Worm (Caenorhabditis elegans) whole organism, young adult: ENCODE data around the gene srlf-11.

ENCODE experiments used
- B0261.1 ChIP-seq: sonication (generic microtip); optimal IDR thresholded peaks from 2 replicates; lab custom pipeline; 2016; ENCODE audit warnings: mild to moderate bottlenecking, missing genetic modification characterization, moderate library complexity, missing compliant biosample characterization
- F23B12.7 ChIP-seq: sonication (generic microtip); optimal IDR thresholded peaks from 2 replicates; lab custom pipeline; 2017; ENCODE audit warnings: missing genetic modification characterization, mild to moderate bottlenecking, missing compliant biosample characterization, antibody characterized with exemption, moderate library complexity; ENCODE audit not compliant: insufficient read depth
- F37B4.10 ChIP-seq: fragments of 200-800 bp; sonication (Bioruptor generic); IDR thresholded peaks from 2 replicates; pipeline ENCODE4 v1.3.6; 2022; ENCODE audit warnings: missing genetic modification characterization, missing compliant biosample characterization
- F39B2.1 ChIP-seq: fragments of 200-800 bp; sonication (Bioruptor generic); IDR thresholded peaks from 2 replicates; pipeline ENCODE4 v1.3.6; 2022; ENCODE audit warnings: missing genetic modification reagents, missing genetic modification characterization, missing compliant biosample characterization
- F49E8.2 ChIP-seq: sonication (generic microtip); optimal IDR thresholded peaks from 3 replicates; lab custom pipeline; 2017; ENCODE audit warnings: missing genetic modification characterization, mild to moderate bottlenecking, missing compliant biosample characterization, antibody characterized with exemption, moderate library complexity; ENCODE audit not compliant: insufficient read depth
- F57A8.1 ChIP-seq: fragments of 200-800 bp; sonication (Bioruptor generic); optimal IDR thresholded peaks from 2 replicates; lab custom pipeline; 2018; ENCODE audit warnings: mild to moderate bottlenecking, missing genetic modification characterization, moderate library complexity, missing compliant biosample characterization
- ZK185.1 ChIP-seq: sonication (generic microtip); optimal IDR thresholded peaks from 2 replicates; lab custom pipeline; 2016; ENCODE audit warnings: mild to moderate bottlenecking, missing genetic modification characterization, missing compliant biosample characterization; ENCODE audit not compliant: poor library complexity, severe bottlenecking
- akir-1 ChIP-seq: fragments of 200-800 bp; sonication (Bioruptor generic); optimal IDR thresholded peaks from 2 replicates; lab custom pipeline; 2018; ENCODE audit warnings: mild to moderate bottlenecking, missing genetic modification characterization, moderate library complexity, missing compliant biosample characterization
- athp-1 ChIP-seq: sonication (generic microtip); optimal IDR thresholded peaks from 2 replicates; lab custom pipeline; 2017; ENCODE audit warnings: mild to moderate bottlenecking, missing genetic modification characterization, missing compliant biosample characterization
- attf-6 ChIP-seq: fragments of 200-800 bp; sonication (Bioruptor generic); IDR thresholded peaks from 2 replicates; pipeline ENCODE4 v1.3.6; 2022; ENCODE audit warnings: missing genetic modification reagents, missing genetic modification characterization, missing compliant biosample characterization
- bed-1 ChIP-seq: fragments of 200-800 bp; sonication (Bioruptor generic); IDR thresholded peaks from 2 replicates; pipeline ENCODE4 v1.3.6; 2022; ENCODE audit warnings: missing genetic modification reagents, missing genetic modification characterization, missing compliant biosample characterization
- ceh-79 ChIP-seq: sonication (generic microtip); optimal IDR thresholded peaks from 2 replicates; lab custom pipeline; 2017; ENCODE audit warnings: mild to moderate bottlenecking, missing genetic modification characterization, missing compliant biosample characterization
- ceh-91 ChIP-seq: fragments of 200-800 bp; sonication (Bioruptor generic); IDR thresholded peaks from 2 replicates; pipeline ENCODE4 v1.3.6; 2022; ENCODE audit warnings: missing genetic modification reagents, missing genetic modification characterization, missing compliant biosample characterization
- chd-7 ChIP-seq: sonication (generic microtip); optimal IDR thresholded peaks from 2 replicates; lab custom pipeline; 2016; ENCODE audit warnings: mild to moderate bottlenecking, missing genetic modification characterization, moderate library complexity, missing compliant biosample characterization
- efl-1 ChIP-seq: fragments of 150-350 bp; optimal IDR thresholded peaks from 2 replicates; lab custom pipeline; 2014; ENCODE audit warnings: missing biosample characterization, missing genetic modification reagents, missing genetic modification characterization
- egl-44 ChIP-seq: fragments of 200-800 bp; sonication (Bioruptor generic); IDR thresholded peaks from 2 replicates; pipeline ENCODE4 v1.3.6; 2022; ENCODE audit warnings: missing genetic modification reagents, missing genetic modification characterization, missing compliant biosample characterization
- egrh-3 ChIP-seq: fragments of 200-800 bp; sonication (Bioruptor generic); IDR thresholded peaks from 2 replicates; pipeline ENCODE4 v1.3.6; 2022; ENCODE audit warnings: missing genetic modification reagents, missing genetic modification characterization, missing compliant biosample characterization
- ekl-4 ChIP-seq: fragments of 200-800 bp; sonication (Bioruptor generic); IDR thresholded peaks from 2 replicates; pipeline ENCODE4 v1.3.6; 2022; ENCODE audit warnings: missing genetic modification reagents, missing genetic modification characterization, missing compliant biosample characterization
- gei-17 ChIP-seq: fragments of 200-800 bp; sonication (Bioruptor generic); optimal IDR thresholded peaks from 2 replicates; lab custom pipeline; 2018; ENCODE audit warnings: mild to moderate bottlenecking, missing genetic modification characterization, missing compliant biosample characterization
- hmg-20 ChIP-seq: fragments of 200-800 bp; sonication (Bioruptor generic); IDR thresholded peaks from 2 replicates; pipeline ENCODE4 v1.3.6; 2022; ENCODE audit warnings: missing genetic modification reagents, missing genetic modification characterization, missing compliant biosample characterization
- lin-40 ChIP-seq: sonication (generic microtip); optimal IDR thresholded peaks from 2 replicates; lab custom pipeline; 2016; ENCODE audit warnings: missing genetic modification characterization, mild to moderate bottlenecking, missing compliant biosample characterization, missing genotype, missing genetic modification reagents
- madf-10 ChIP-seq: sonication (generic microtip); optimal IDR thresholded peaks from 2 replicates; lab custom pipeline; 2016; ENCODE audit warnings: mild to moderate bottlenecking, missing genetic modification characterization, missing compliant biosample characterization
- madf-3 ChIP-seq: fragments of 200-800 bp; sonication (Bioruptor generic); IDR thresholded peaks from 2 replicates; pipeline ENCODE4 v1.3.6; 2022; ENCODE audit warnings: missing genetic modification reagents, missing genetic modification characterization, missing compliant biosample characterization
- madf-8 ChIP-seq: fragments of 200-800 bp; sonication (Bioruptor generic); conservative IDR thresholded peaks from 2 replicates; pipeline ENCODE4 v1.3.6; 2022; ENCODE audit warnings: missing genetic modification reagents, missing genetic modification characterization, missing compliant biosample characterization
- nfya-1 ChIP-seq: sonication (generic microtip); optimal IDR thresholded peaks from 2 replicates; lab custom pipeline; 2017; ENCODE audit warnings: antibody characterized with exemption, missing compliant biosample characterization, missing genetic modification characterization, borderline replicate concordance; ENCODE audit not compliant: insufficient read depth
- nhr-179 ChIP-seq: sonication (generic microtip); optimal IDR thresholded peaks from 2 replicates; lab custom pipeline; 2016; ENCODE audit warnings: mild to moderate bottlenecking, missing genetic modification characterization, missing compliant biosample characterization
- repo-1 ChIP-seq: sonication (generic microtip); optimal IDR thresholded peaks from 2 replicates; lab custom pipeline; 2017; ENCODE audit warnings: mild to moderate bottlenecking, missing genetic modification characterization, missing compliant biosample characterization
- snpc-3.4 ChIP-seq: sonication (generic microtip); optimal IDR thresholded peaks from 2 replicates; lab custom pipeline; 2017; ENCODE audit warnings: missing genetic modification characterization, mild to moderate bottlenecking, missing compliant biosample characterization, antibody characterized with exemption, moderate library complexity, missing genotype, missing genetic modification reagents
- snpc-4 ChIP-seq, 5 experiments: fragments of 150-350 bp in 1 of 5; sonication (generic microtip) in 4 of 5; optimal IDR thresholded peaks; 2 replicates each; lab custom pipeline; 2014 to 2018; ENCODE audit warnings: missing genetic modification characterization in 5 of 5, missing biosample characterization in 3 of 5, antibody characterized with exemption in 2 of 5, mild to moderate bottlenecking in 2 of 5, missing compliant biosample characterization in 2 of 5, missing genotype in 2 of 5, moderate library complexity in 2 of 5, missing genetic modification reagents in 1 of 5
- somi-1 ChIP-seq: fragments of 200-800 bp; sonication (Bioruptor generic); optimal IDR thresholded peaks from 2 replicates; lab custom pipeline; 2018; ENCODE audit warnings: mild to moderate bottlenecking, missing genetic modification characterization, missing compliant biosample characterization
- sptf-2 ChIP-seq: fragments of 200-800 bp; sonication (Bioruptor generic); optimal IDR thresholded peaks from 2 replicates; lab custom pipeline; 2018; ENCODE audit warnings: mild to moderate bottlenecking, missing genetic modification characterization, missing compliant biosample characterization
- tbp1 ChIP-seq: fragments of 200-800 bp; sonication (Bioruptor generic); optimal IDR thresholded peaks from 2 replicates; lab custom pipeline; 2018; ENCODE audit warnings: mild to moderate bottlenecking, missing genetic modification characterization, missing compliant biosample characterization
- tbx-9 ChIP-seq: sonication (generic microtip); optimal IDR thresholded peaks from 2 replicates; lab custom pipeline; 2016; ENCODE audit warnings: borderline replicate concordance, missing genetic modification characterization, inconsistent platforms, missing compliant biosample characterization
- tlf-1 ChIP-seq: fragments of 200-800 bp; sonication (Bioruptor generic); optimal IDR thresholded peaks from 2 replicates; lab custom pipeline; 2018; ENCODE audit warnings: mild to moderate bottlenecking, missing genetic modification characterization, missing compliant biosample characterization
- ztf-25 ChIP-seq: fragments of 200-800 bp; sonication (Bioruptor generic); IDR thresholded peaks from 2 replicates; pipeline ENCODE4 v1.3.6; 2022; ENCODE audit warnings: missing genetic modification reagents, missing genetic modification characterization, missing compliant biosample characterization
- ztf-26 ChIP-seq: sonication (generic microtip); optimal IDR thresholded peaks from 2 replicates; lab custom pipeline; 2017; ENCODE audit warnings: missing genetic modification characterization, missing compliant biosample characterization
- ztf-28 ChIP-seq: fragments of 200-800 bp; sonication (Bioruptor generic); IDR thresholded peaks from 2 replicates; pipeline ENCODE4 v1.3.6; 2022; ENCODE audit warnings: missing genetic modification reagents, missing genetic modification characterization, missing compliant biosample characterization

Gene srlf-11

DNA sequence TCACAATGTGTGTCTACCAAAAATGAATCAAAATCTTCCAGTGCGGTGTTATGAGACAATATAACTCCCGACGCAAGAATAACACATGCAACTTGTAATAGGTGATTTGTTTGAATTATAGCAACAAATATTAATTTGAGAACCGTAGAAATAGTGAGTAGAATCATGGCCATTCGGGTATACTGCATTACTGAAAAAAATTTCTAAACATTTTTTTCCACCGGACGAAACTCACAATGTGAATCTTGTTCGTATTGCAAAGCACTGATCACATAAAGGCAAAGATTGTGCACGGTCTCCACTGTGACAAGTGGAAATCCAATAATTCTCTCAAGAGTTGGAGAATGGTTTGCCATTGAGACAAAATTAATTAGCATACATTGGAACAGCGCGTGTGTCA lies 16.7 kb upstream of the srlf-11 start:
- TF ChIP-seq nhr-179 (tag; lab: Kevin White, UChicago) (no peak), F57A8.1 (GFP tag; lab: Kevin White, UChicago) (no peak), bed-1 (GFP tag; lab: Robert Waterston, UW) (no peak), snpc-4 (GFP tag; optimal IDR thresholded peaks at IDR 0.05; lab: Kevin White, UChicago) (no peak), snpc-4 (tag; optimal IDR thresholded peaks at IDR 0.05; lab: Kevin White, UChicago) (no peak), ceh-91 (GFP tag; lab: Robert Waterston, UW) (no peak), egl-44 (GFP tag; lab: Robert Waterston, UW) (no peak), repo-1 (tag; lab: Kevin White, UChicago) (no peak), gei-17 (GFP tag; lab: Kevin White, UChicago) (no peak), akir-1 (GFP tag; lab: Kevin White, UChicago) (no peak), hmg-20 (no peak), sptf-2 (GFP tag; lab: Kevin White, UChicago) (no peak), F23B12.7 (tag; lab: Kevin White, UChicago) (no peak), somi-1 (GFP tag; lab: Kevin White, UChicago) (no peak)
- TF ChIP-seq, all 124 proteins: peak for 0

DNA sequence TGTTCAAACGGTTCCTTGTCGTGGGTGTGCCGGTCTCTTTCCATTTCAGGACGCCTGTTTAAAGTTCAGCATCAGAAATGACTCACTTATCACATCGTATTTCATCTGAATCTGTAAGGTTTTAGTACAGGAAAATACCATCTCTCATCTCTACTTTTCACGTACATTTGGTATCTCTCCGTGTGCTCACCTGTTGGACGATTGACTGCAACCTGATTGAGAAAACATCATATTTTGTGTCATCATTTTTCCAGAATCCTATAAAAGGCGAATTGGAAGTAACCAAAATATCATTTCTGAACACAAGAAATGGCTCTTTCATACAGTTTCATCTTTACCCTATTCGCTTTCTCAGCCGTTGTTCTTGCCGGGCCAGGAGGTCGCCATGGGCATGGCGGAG lies 14.3 kb upstream of the srlf-11 start, which contains the start of gene srlf-30:
TSS of gene srlf-30 (plus strand) at position 301 of the 400 bp plus-strand sequence.
- TF ChIP-seq F49E8.2 (tag; lab: Kevin White, UChicago) (no peak), madf-8 (no peak), ZK185.1 (no peak)

DNA sequence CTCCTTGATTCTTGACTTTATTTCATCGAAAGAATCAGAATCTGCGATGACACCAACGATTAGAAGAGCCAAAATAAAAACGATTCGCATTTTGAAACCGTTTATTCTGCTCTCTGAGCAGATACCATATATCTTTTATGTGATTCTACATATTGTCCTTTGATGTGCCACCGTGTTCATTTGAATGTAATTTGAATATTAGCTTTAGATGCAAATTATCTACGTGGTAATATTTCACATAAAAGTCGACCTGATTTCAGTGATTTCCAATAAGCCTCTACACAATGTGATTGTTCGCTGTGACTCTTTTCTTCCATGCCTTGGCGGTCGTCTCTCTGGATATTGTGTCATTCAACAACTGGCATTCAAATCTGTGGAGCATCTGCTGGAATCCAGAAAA lies 13.3 kb upstream of the srlf-11 start, which contains the start of the genes F13E9.9 and F13E9.19:
TSS of gene F13E9.9 (minus strand) at position 101 of the 400 bp plus-strand sequence.
TSS of gene F13E9.19 (plus strand) at position 316 of the 400 bp plus-strand sequence.
- TF ChIP-seq ekl-4 (GFP tag; lab: Robert Waterston, UW) (no peak), bed-1 (GFP tag; lab: Robert Waterston, UW) (no peak), egrh-3 (GFP tag; lab: Robert Waterston, UW) (no peak), tlf-1 (no peak), lin-40 (no peak), efl-1 (no peak), hmg-20 (no peak)

DNA sequence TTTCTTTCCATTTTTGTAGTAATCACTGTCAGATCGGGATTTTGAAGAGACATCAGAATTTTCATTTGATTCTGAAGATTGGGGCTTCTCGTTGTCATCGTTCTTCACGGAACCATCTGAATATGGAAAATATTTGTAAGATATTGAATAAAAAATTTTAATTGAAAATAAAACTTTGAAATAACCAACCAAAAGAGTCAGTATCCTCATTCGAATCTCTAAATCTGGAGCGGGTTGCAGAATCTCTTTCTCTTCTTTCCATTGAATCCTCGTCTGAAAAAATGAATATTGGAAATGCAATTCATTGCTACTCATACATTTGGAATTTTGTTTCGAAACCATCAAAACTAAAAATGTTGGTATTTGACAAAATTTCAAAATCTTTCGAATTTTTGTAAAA lies 12.3 kb upstream of the srlf-11 start:
- TF ChIP-seq chd-7 = no peak
- TF ChIP-seq, all 124 proteins: peak for 0

DNA sequence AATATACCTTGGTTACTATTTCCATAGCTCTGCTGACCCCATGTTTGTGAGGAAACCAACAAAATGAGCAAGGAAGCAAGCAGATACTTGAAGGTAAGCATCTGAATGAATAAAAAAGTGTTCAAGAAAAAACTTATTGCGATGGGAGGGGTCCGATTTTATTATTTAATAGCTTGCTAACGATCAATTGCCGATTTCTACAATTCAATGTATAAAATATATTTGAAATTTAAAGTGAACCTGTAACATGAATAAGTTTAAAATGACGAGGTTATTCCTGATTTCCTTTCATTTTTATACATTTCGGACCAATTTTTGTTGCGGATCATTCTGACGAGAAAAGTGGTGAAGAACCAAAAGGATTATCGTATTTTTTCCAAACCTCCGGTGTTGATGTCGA lies 10.7 kb upstream of the srlf-11 start, which contains the start of gene srlf-13:
TSS of gene srlf-13 (minus strand) at position 101 of the 400 bp plus-strand sequence.
- TF ChIP-seq ztf-26 = no peak
- TF ChIP-seq tbp1 (GFP tag; lab: Kevin White, UChicago) = no peak
- no peak for TF ChIP-seq ztf-25
- no peak for TF ChIP-seq ztf-28 (GFP tag; lab: Robert Waterston, UW)
- no peak for TF ChIP-seq snpc-3.4 (tag; lab: Kevin White, UChicago)
- TF ChIP-seq F39B2.1 (GFP tag; lab: Robert Waterston, UW) = no peak
- no peak for TF ChIP-seq attf-6
- no peak for TF ChIP-seq tbx-9 (tag; lab: Kevin White, UChicago)
- no peak for TF ChIP-seq madf-10
- TF ChIP-seq B0261.1 (tag; lab: Kevin White, UChicago) = no peak
- no peak for TF ChIP-seq F37B4.10 (GFP tag; lab: Robert Waterston, UW)
- TF ChIP-seq athp-1 (tag; lab: Kevin White, UChicago) = no peak
- no peak for TF ChIP-seq nfya-1 (tag; lab: Kevin White, UChicago)
- TF ChIP-seq madf-3 (GFP tag; lab: Robert Waterston, UW) = no peak
- TF ChIP-seq ceh-79 (tag; lab: Kevin White, UChicago) = no peak
- no peak for TF ChIP-seq chd-7
